Fruit fly (Drosophila melanogaster): Measurements from ENCODE around the gene CG33178.

Gene CG33178

DNA sequence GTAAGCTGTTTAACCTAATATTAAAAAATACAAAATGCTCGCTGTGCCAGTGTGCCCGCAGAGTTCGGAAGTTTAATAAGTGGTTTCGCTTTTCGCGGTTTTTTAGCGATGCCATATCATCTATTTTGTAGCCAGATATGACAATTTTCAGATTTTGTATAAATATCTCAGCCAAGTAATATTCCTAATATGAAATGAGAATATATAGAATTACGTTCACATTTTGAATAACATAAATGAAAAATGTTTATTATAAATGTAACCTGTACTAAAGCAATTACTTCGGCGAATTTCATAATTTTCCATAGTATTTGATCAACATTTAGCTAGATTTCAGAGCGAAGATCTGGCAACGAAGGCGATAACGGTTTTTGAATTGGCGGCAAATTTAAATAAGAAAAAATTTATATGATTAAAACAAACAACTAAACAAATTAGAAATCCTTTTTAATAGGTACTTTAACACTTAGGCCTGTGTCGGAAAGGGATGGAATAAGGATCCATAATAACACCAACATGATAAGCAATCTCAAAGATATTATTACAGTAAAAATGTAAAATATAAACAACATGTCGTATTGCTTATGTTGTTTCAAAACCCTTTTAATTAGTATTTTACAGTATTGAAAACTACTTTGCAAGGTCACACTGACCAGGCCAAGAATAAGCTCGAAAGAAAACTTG is 16.1 kb upstream of the CG33178 start, which contains the start of the genes opm and dob (continued):
- TF ChIP-seq Sry-δ (GFP tag; optimal IDR thresholded peaks at IDR 0.05) = peak; percentile 17
- no peak for TF ChIP-seq mam (GFP tag; optimal IDR thresholded peaks at IDR 0.05)
- TF ChIP-seq Dek (tag; optimal IDR thresholded peaks at IDR 0.05) = peak; percentile 24
- no peak for TF ChIP-seq pan (optimal IDR thresholded peaks at IDR 0.05)
- TF ChIP-seq pan (GFP tag; optimal IDR thresholded peaks at IDR 0.05 in 1 of 2, IDR thresholded peaks at IDR 0.05 in 1 of 2) = no peak
- TF ChIP-seq Dp (GFP tag; optimal IDR thresholded peaks at IDR 0.05) = peak; percentile 79
- 0 out of 2 replicates have a peak, but pooled peaks have one; percentile 7 for TF ChIP-seq Rfx (GFP tag; IDR thresholded peaks at IDR 0.05)
- no peak for TF ChIP-seq gsb-n (tag; optimal IDR thresholded peaks at IDR 0.05)
- TF ChIP-seq Scr (GFP tag; IDR thresholded peaks at IDR 0.05; ENCODE audit: partially characterized antibody) = no peak
- TF ChIP-seq Hmx (GFP tag; optimal IDR thresholded peaks at IDR 0.05) = no peak
- TF ChIP-seq dpn (GFP tag; optimal IDR thresholded peaks at IDR 0.05) = peak in 1 of 2 experiments; percentile 3
- TF ChIP-seq so (GFP tag; IDR thresholded peaks at IDR 0.05) = no peak
- no peak for TF ChIP-seq fd3F (GFP tag; optimal IDR thresholded peaks at IDR 0.05)
- TF ChIP-seq Meics (GFP tag; optimal IDR thresholded peaks at IDR 0.05) = peak; percentile 37
- TF ChIP-seq HLH54F (GFP tag; optimal IDR thresholded peaks at IDR 0.05) = no peak
- TF ChIP-seq CG11247 (GFP tag; IDR thresholded peaks at IDR 0.05) = no peak
- TF ChIP-seq MBD-R2 (GFP tag; IDR thresholded peaks at IDR 0.05) = peak; percentile 40; the same call in 1 of the 2 replicates
- TF ChIP-seq sens (GFP tag) = peak; percentile 19
- TF ChIP-seq CG34224 (GFP tag; IDR thresholded peaks at IDR 0.05; ENCODE audit: partially characterized antibody) = no peak
- no peak for TF ChIP-seq cwo (GFP tag; optimal IDR thresholded peaks at IDR 0.05)
- no peak for TF ChIP-seq PHDP (tag; optimal IDR thresholded peaks at IDR 0.05)
- no peak for TF ChIP-seq maf-S (GFP tag; optimal IDR thresholded peaks at IDR 0.05)
- TF ChIP-seq Sox100B (GFP tag; optimal IDR thresholded peaks at IDR 0.05) = no peak
- TF ChIP-seq CG6654 (GFP tag; optimal IDR thresholded peaks at IDR 0.05) = no peak
- no peak for TF ChIP-seq ssp (GFP tag; IDR thresholded peaks at IDR 0.05)
- peak; percentile 20 for TF ChIP-seq CG10147 (GFP tag; optimal IDR thresholded peaks at IDR 0.05)

DNA sequence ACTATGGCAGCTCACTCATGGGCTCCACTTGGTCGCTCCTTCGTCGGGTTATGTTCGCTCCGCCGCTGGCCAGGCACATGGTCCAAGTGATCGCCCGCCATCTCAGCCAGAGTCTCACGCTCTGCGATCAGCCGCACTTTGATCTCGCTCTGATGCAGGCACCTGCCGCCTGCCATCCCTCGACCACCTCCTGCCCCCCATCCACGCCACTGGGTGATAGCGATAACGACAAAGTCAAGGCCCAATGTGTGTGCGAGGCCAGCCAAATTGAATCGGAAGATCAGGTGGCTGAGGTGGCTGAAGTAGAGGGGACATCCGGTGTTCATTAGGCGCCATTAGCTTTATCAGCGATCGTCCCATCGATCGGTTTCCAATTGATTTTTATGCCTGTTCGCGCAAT is 14.1 kb upstream of the CG33178 start:
- TF ChIP-seq cato (GFP tag; optimal IDR thresholded peaks at IDR 0.05; ENCODE audit: borderline replicate concordance) (no peak), Ets65A (GFP tag) (peak; percentile 28), CG31224 (GFP tag; IDR thresholded peaks at IDR 0.05) (no peak), Six4 (GFP tag; optimal IDR thresholded peaks at IDR 0.05) (no peak), CG1024 (GFP tag; IDR thresholded peaks at IDR 0.05) (no peak), HHEX (GFP tag; optimal IDR thresholded peaks at IDR 0.05) (no peak), ftz-f1 (GFP tag; optimal IDR thresholded peaks at IDR 0.05) (peak; percentile 36), Dll (GFP tag; IDR thresholded peaks at IDR 0.05; ENCODE audit: partially characterized antibody) (no peak), CG5180 (GFP tag; optimal IDR thresholded peaks at IDR 0.05) (no peak), Med (GFP tag) (peak; percentile 57), Bdp1 (GFP tag; optimal IDR thresholded peaks at IDR 0.05) (no peak), CG6813 (GFP tag; optimal IDR thresholded peaks at IDR 0.05) (no peak), CG6854 (GFP tag; optimal IDR thresholded peaks at IDR 0.05) (no peak), CG10654 (GFP tag; optimal IDR thresholded peaks at IDR 0.05) (no peak), nom (GFP tag; optimal IDR thresholded peaks at IDR 0.05) (peak; percentile 84), sug (tag; optimal IDR thresholded peaks at IDR 0.05) (peak; percentile 40), CG11695 (GFP tag; IDR thresholded peaks at IDR 0.05) (no peak), tup (GFP tag; optimal IDR thresholded peaks at IDR 0.05) (no peak), CG4404 (GFP tag; IDR thresholded peaks at IDR 0.05) (no peak), Nf-YB (GFP tag; optimal IDR thresholded peaks at IDR 0.05) (no peak), CG5245 (GFP tag; optimal IDR thresholded peaks at IDR 0.05) (no peak), corto (GFP tag; optimal IDR thresholded peaks at IDR 0.05) (no peak), CkIIα-i1 (GFP tag; IDR thresholded peaks at IDR 0.05) (no peak), CG2120 (GFP tag; optimal IDR thresholded peaks at IDR 0.05) (no peak), crol (GFP tag; IDR thresholded peaks at IDR 0.05) (no peak)

Measured in whole organism, embryonic.